Fruit fly (Drosophila melanogaster) whole organism: ENCODE data around the gene CG42340.
"Not testable (repeated sequence)": the region's sequence is repeated elsewhere in the genome, so short reads cannot be mapped to it uniquely, and the experiment has no call there.

Experiments
- EcR ChIP-seq, 2 experiments: fragments of >200 bp; optimal IDR thresholded peaks; 2 replicates each; lab custom pipeline; 2017; ENCODE audit warnings: missing biosample characterization in 2 of 2, missing genetic modification characterization in 2 of 2, missing genetic modification reagents in 2 of 2
- pan ChIP-seq: fragments of >200 bp; optimal IDR thresholded peaks from 2 replicates; lab custom pipeline; 2017
- psq ChIP-seq: fragments of >200 bp; optimal IDR thresholded peaks from 2 replicates; lab custom pipeline; 2017

DNA sequence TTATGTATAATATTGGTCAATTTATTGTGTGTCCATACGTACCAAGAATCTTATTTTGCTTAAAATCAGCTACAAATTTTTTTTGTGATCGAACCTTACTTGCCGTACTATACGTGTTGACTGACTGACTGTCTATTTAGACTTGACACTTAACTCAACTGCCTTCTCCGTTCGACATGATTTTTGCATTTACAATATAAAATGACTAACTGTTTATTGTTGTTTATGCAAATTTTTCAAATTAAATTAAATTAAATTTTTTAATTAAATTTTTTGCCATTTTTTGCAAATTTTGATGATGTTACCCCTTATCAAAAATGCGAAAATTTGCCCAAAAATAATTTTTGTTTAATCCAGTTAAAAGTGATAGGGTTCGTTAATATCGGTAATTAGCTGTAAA lies 104.8 kb downstream of the CG42340 start, which contains the start of gene CG33668:
- not testable (repeated sequence) for TF ChIP-seq EcR (GFP tag; optimal IDR thresholded peaks at IDR 0.05; lab: Kevin White, UChicago); pan (lab: Kevin White, UChicago); psq
